Fruit fly (Drosophila melanogaster) whole organism, embryonic: ENCODE measurements around the gene Nprl3.

Experiments used
- Atf-2 ChIP-seq: fragments of 200-800 bp; sonication (Bioruptor generic); optimal IDR thresholded peaks from 2 replicates; lab custom pipeline; 2016; ENCODE audit warnings: missing biosample characterization, missing genetic modification characterization
- Blimp-1 ChIP-seq: fragments of 200-800 bp; sonication (Bioruptor generic); optimal IDR thresholded peaks from 3 replicates; lab custom pipeline; 2018; ENCODE audit warnings: missing biosample characterization, missing genetic modification characterization, mild to moderate bottlenecking, moderate library complexity, missing genetic modification reagents
- CG10565 ChIP-seq: fragments of 200-800 bp; sonication (Bioruptor generic); optimal IDR thresholded peaks from 3 replicates; lab custom pipeline; 2016; ENCODE audit warnings: missing biosample characterization, mild to moderate bottlenecking, missing genetic modification characterization
- CG11504 ChIP-seq: fragments of 200-800 bp; sonication (Bioruptor generic); optimal IDR thresholded peaks from 3 replicates; lab custom pipeline; 2019; ENCODE audit warnings: missing biosample characterization, mild to moderate bottlenecking, missing genetic modification characterization, moderate library complexity
- CG11695 ChIP-seq: fragments of 200-800 bp; sonication (Bioruptor generic); IDR thresholded peaks from 3 replicates; pipeline ENCODE4 v1.3.6; 2022; ENCODE audit warnings: missing biosample characterization, missing genetic modification characterization
- CG12659 ChIP-seq: fragments of 200-800 bp; sonication (Bioruptor generic); optimal IDR thresholded peaks from 3 replicates; lab custom pipeline; 2017; ENCODE audit warnings: mild to moderate bottlenecking, missing biosample characterization, missing genetic modification reagents, missing genetic modification characterization
- CG13287 ChIP-seq: fragments of 200-800 bp; sonication (Bioruptor generic); IDR thresholded peaks from 2 replicates; pipeline ENCODE4 v1.3.6; 2022; ENCODE audit warnings: missing biosample characterization, missing genetic modification characterization; ENCODE audit not compliant: partially characterized antibody
- CG14710 ChIP-seq: fragments of 200-800 bp; sonication (Bioruptor generic); optimal IDR thresholded peaks from 3 replicates; lab custom pipeline; 2019; ENCODE audit warnings: missing biosample characterization, mild to moderate bottlenecking, missing genetic modification characterization, moderate library complexity
- CG15601 ChIP-seq: fragments of 200-800 bp; sonication (Bioruptor generic); optimal IDR thresholded peaks from 3 replicates; lab custom pipeline; 2019; ENCODE audit warnings: missing biosample characterization, mild to moderate bottlenecking, missing genetic modification characterization, moderate library complexity
- CG16779 ChIP-seq: fragments of 200-800 bp; sonication (Bioruptor generic); IDR thresholded peaks from 2 replicates; pipeline ENCODE4 v1.3.6; 2022; ENCODE audit warnings: missing biosample characterization, missing genetic modification characterization
- CG17359 ChIP-seq: fragments of 200-800 bp; sonication (Bioruptor generic); optimal IDR thresholded peaks from 3 replicates; lab custom pipeline; 2018; ENCODE audit warnings: missing biosample characterization, mild to moderate bottlenecking, missing genetic modification characterization, moderate library complexity
- CG18262 ChIP-seq: fragments of 200-800 bp; optimal IDR thresholded peaks from 3 replicates; lab custom pipeline; 2019; ENCODE audit warnings: missing biosample characterization, mild to moderate bottlenecking, missing genetic modification characterization, moderate library complexity
- CG34376 ChIP-seq: fragments of 200-800 bp; sonication (Bioruptor generic); optimal IDR thresholded peaks from 2 replicates; lab custom pipeline; 2018; ENCODE audit warnings: missing biosample characterization, mild to moderate bottlenecking, missing genetic modification characterization
- CG3995 ChIP-seq: fragments of 200-800 bp; sonication (Bioruptor generic); optimal IDR thresholded peaks from 3 replicates; lab custom pipeline; 2016; ENCODE audit warnings: missing biosample characterization, missing genetic modification characterization
- CG4360 ChIP-seq: fragments of 200-800 bp; sonication (Bioruptor generic); IDR thresholded peaks from 2 replicates; pipeline ENCODE4 v1.3.6; 2022; ENCODE audit warnings: missing biosample characterization, missing genetic modification characterization
- CG4424 ChIP-seq: fragments of 200-800 bp; sonication (Bioruptor generic); optimal IDR thresholded peaks from 3 replicates; lab custom pipeline; 2016; ENCODE audit warnings: missing biosample characterization, missing genetic modification characterization
- Dfd ChIP-seq, 2 experiments: fragments of >200 bp; optimal IDR thresholded peaks; 2 replicates each; lab custom pipeline; 2017; ENCODE audit warnings: missing biosample characterization in 2 of 2, missing genetic modification characterization in 2 of 2
- Med ChIP-seq: fragments of 200-800 bp; sonication (Bioruptor generic); peaks from one replicate; lab custom pipeline; 2016; ENCODE audit warnings: missing biosample characterization, missing genetic modification characterization, mild to moderate bottlenecking, inconsistent platforms, moderate library complexity
- Nf-YA ChIP-seq: fragments of 200-800 bp; sonication (Bioruptor generic); IDR thresholded peaks from 2 replicates; pipeline ENCODE4 v1.3.6; 2022; ENCODE audit warnings: missing biosample characterization, missing genetic modification characterization
- Sox100B ChIP-seq: fragments of 200-800 bp; sonication (Bioruptor generic); optimal IDR thresholded peaks from 3 replicates; lab custom pipeline; 2018; ENCODE audit warnings: missing biosample characterization, mild to moderate bottlenecking, missing genetic modification characterization
- Spps ChIP-seq: fragments of 200-800 bp; sonication (Bioruptor generic); optimal IDR thresholded peaks from 2 replicates; lab custom pipeline; 2018; ENCODE audit warnings: missing biosample characterization, mild to moderate bottlenecking, missing genetic modification characterization
- Sry-β ChIP-seq: fragments of 200-800 bp; sonication (Bioruptor generic); optimal IDR thresholded peaks from 2 replicates; lab custom pipeline; 2018; ENCODE audit warnings: missing biosample characterization, mild to moderate bottlenecking, missing genetic modification characterization, moderate library complexity
- Sry-δ ChIP-seq: fragments of 200-800 bp; sonication (Bioruptor generic); optimal IDR thresholded peaks from 2 replicates; lab custom pipeline; 2016; ENCODE audit warnings: missing biosample characterization, missing genetic modification characterization
- Usf ChIP-seq: fragments of 200-800 bp; sonication (Bioruptor generic); optimal IDR thresholded peaks from 2 replicates; lab custom pipeline; 2017; ENCODE audit warnings: missing genotype, missing biosample characterization, missing genetic modification characterization
- Xbp1 ChIP-seq: fragments of 200-800 bp; sonication (Bioruptor generic); optimal IDR thresholded peaks from 3 replicates; lab custom pipeline; 2016; ENCODE audit warnings: missing biosample characterization, mild to moderate bottlenecking, missing genetic modification characterization
- bigmax ChIP-seq: fragments of 200-800 bp; sonication (Bioruptor generic); optimal IDR thresholded peaks from 2 replicates; lab custom pipeline; 2018; ENCODE audit warnings: missing biosample characterization, mild to moderate bottlenecking, missing genetic modification characterization
- cg ChIP-seq: fragments of 200-800 bp; sonication (Bioruptor generic); optimal IDR thresholded peaks from 3 replicates; lab custom pipeline; 2019; ENCODE audit warnings: missing biosample characterization, mild to moderate bottlenecking, missing genetic modification characterization, moderate library complexity
- emc ChIP-seq: fragments of 200-800 bp; sonication (Bioruptor generic); optimal IDR thresholded peaks from 2 replicates; lab custom pipeline; 2016; ENCODE audit warnings: missing biosample characterization, missing genetic modification characterization
- ewg ChIP-seq: fragments of 200-800 bp; sonication (Bioruptor generic); optimal IDR thresholded peaks from 3 replicates; lab custom pipeline; 2017; ENCODE audit warnings: mild to moderate bottlenecking, missing biosample characterization, missing genetic modification reagents, missing genetic modification characterization
- fd102C ChIP-seq: fragments of 200-800 bp; sonication (Bioruptor generic); optimal IDR thresholded peaks from 2 replicates; lab custom pipeline; 2018; ENCODE audit warnings: missing biosample characterization, mild to moderate bottlenecking, missing genetic modification characterization, moderate library complexity
- fu2 ChIP-seq: fragments of 200-800 bp; sonication (Bioruptor generic); optimal IDR thresholded peaks from 2 replicates; lab custom pipeline; 2016; ENCODE audit warnings: missing biosample characterization, missing genetic modification characterization
- gsb-n ChIP-seq: fragments of 200-800 bp; sonication (Bioruptor generic); optimal IDR thresholded peaks from 3 replicates; lab custom pipeline; 2018; ENCODE audit warnings: missing biosample characterization, mild to moderate bottlenecking, missing genetic modification characterization
- her ChIP-seq: fragments of 200-800 bp; sonication (Bioruptor generic); optimal IDR thresholded peaks from 2 replicates; lab custom pipeline; 2016; ENCODE audit warnings: missing biosample characterization, missing genetic modification characterization
- jigr1 ChIP-seq: fragments of 200-800 bp; sonication (Bioruptor generic); IDR thresholded peaks from 3 replicates; pipeline ENCODE4 v1.3.6; 2022; ENCODE audit warnings: missing biosample characterization, missing genetic modification characterization
- lov ChIP-seq, 2 experiments: fragments of 200-800 bp in 1 of 2; fragments of >200 bp in 1 of 2; sonication (Bioruptor generic) in 1 of 2; IDR thresholded peaks in 1 of 2; optimal IDR thresholded peaks in 1 of 2; 2 replicates in 1 of 2; 3 replicates in 1 of 2; pipeline versions ENCODE4 v1.3.6 to Lab custom; 2017 to 2022; ENCODE audit warnings: missing biosample characterization in 1 of 2, missing genetic modification characterization in 1 of 2
- mam ChIP-seq: fragments of 200-800 bp; sonication (Bioruptor generic); optimal IDR thresholded peaks from 3 replicates; lab custom pipeline; 2016; ENCODE audit warnings: missing biosample characterization, missing genetic modification characterization
- oc ChIP-seq: fragments of 200-800 bp; sonication (Bioruptor generic); optimal IDR thresholded peaks from 2 replicates; lab custom pipeline; 2018; ENCODE audit warnings: missing biosample characterization, mild to moderate bottlenecking, missing genetic modification characterization, moderate library complexity
- shn ChIP-seq: fragments of 200-800 bp; sonication (Bioruptor generic); optimal IDR thresholded peaks from 3 replicates; lab custom pipeline; 2016; ENCODE audit warnings: missing biosample characterization, missing genetic modification characterization
- so ChIP-seq: fragments of 200-800 bp; sonication (Bioruptor generic); IDR thresholded peaks from 3 replicates; pipeline ENCODE4 v1.3.6; 2022; ENCODE audit warnings: missing biosample characterization, missing genetic modification characterization
- tx ChIP-seq: fragments of 200-800 bp; sonication (Bioruptor generic); optimal IDR thresholded peaks from 2 replicates; lab custom pipeline; 2016; ENCODE audit warnings: missing biosample characterization, missing genetic modification characterization
- unc-4 ChIP-seq: fragments of 200-800 bp; sonication (Bioruptor generic); IDR thresholded peaks from 2 replicates; pipeline ENCODE4 v1.3.6; 2022; ENCODE audit warnings: missing biosample characterization, missing genetic modification characterization; ENCODE audit not compliant: partially characterized antibody
- wdn ChIP-seq: fragments of 200-800 bp; sonication (Bioruptor generic); IDR thresholded peaks from 2 replicates; pipeline ENCODE4 v1.3.6; 2022; ENCODE audit warnings: missing biosample characterization, missing genetic modification characterization

Gene Nprl3

DNA sequence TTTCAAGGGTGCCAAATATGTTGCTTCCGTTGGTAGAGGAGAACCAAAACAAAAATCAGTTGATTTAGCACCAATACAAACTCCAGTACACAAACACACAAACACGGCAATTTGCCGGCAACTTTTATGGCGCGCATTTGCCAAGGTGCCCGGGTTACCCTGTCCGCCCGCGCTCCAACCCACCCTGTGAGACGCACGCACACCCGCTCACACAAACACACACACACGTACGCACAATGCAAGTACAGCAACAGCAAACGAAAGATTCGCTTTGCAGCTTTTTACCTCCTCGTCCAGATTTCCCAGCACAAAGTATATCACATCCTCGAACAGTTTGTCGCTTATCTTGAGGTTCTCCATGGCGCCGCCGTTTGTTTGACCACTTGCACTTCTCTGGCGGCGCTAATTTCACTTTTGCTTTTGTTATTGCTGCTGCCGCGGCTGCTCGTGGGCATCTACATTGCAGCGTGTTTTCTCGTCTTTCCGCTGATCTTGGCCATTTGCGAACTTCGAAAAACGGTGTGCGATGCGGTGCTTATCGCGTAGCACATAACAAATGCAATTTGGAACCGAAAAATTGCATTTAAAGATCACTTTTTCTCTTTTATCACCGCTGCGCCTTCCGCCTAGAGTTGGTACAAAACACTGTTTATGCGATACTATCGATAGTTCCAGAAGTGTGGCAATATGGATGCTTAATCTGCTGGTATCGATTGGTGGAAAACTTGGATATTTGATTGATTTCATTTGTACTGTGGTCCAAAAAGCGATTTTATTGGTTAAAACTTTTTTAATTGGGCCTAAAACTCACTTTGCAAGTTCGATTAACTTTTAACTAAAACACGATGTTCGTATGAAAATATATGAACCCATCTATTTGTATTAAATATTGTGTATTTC is 27.1 kb upstream of the Nprl3 start, which contains the start of gene Ptip (continued):
- no peak for TF ChIP-seq Atf-2 (GFP tag; lab: Kevin White, UChicago)
- TF ChIP-seq wdn (GFP tag; lab: Robert Waterston, UW) = peak; percentile 57; the same call in 1 of the 2 replicates
- no peak for TF ChIP-seq oc (tag; lab: Kevin White, UChicago)
- no peak for TF ChIP-seq CG11504 (tag; lab: Kevin White, UChicago)
- no peak for TF ChIP-seq CG10565 (GFP tag; lab: Kevin White, UChicago)
- TF ChIP-seq lov (optimal IDR thresholded peaks at IDR 0.05; lab: Kevin White, UChicago) = no peak
- TF ChIP-seq lov (GFP tag; IDR thresholded peaks at IDR 0.05; lab: Robert Waterston, UW) = peak; percentile 63; the same call in 1 of the 3 replicates
- no peak for TF ChIP-seq CG4424 (GFP tag; lab: Kevin White, UChicago)
- TF ChIP-seq CG34376 (GFP tag; lab: Kevin White, UChicago) = peak; percentile 60
- no peak for TF ChIP-seq Sry-β (GFP tag; lab: Kevin White, UChicago)
- peak; percentile 52 for TF ChIP-seq CG12659 (GFP tag; lab: Kevin White, UChicago)
- TF ChIP-seq Spps = no peak
- no peak for TF ChIP-seq Sox100B (GFP tag; lab: Kevin White, UChicago)
- TF ChIP-seq shn (GFP tag; lab: Kevin White, UChicago) = peak; percentile 16
- peak; percentile 92 for TF ChIP-seq Med
- TF ChIP-seq, all 482 proteins: peak for 194

DNA sequence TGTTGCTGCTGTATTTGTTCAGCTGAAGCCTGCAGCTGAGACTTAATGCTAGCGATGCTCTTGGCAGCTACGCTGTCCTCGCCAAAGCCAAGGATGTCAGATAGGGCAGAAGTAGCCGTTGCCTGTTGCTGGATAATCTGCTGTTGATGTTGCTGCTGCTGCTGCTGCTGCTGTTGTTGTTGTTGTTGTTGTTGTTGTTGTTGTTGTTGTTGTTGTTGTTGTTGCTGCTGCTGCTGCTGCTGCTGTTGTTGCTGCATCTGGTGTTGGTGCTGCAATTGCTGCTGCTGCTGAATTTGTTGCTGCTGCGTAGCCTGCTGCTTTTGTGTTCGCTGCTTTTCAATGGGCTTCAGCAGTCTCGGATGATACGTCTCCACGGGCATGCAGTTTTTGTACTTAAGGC is 25.9 kb upstream of the Nprl3 start:
- peak; percentile 64 for TF ChIP-seq CG4360 (GFP tag; lab: Robert Waterston, UW)
- peak in 1 of 2 experiments; percentile 44 for TF ChIP-seq Dfd (GFP tag; optimal IDR thresholded peaks at IDR 0.05; lab: Kevin White, UChicago)
- TF ChIP-seq fd102C = no peak
- TF ChIP-seq, all 482 proteins: peak for 2

DNA sequence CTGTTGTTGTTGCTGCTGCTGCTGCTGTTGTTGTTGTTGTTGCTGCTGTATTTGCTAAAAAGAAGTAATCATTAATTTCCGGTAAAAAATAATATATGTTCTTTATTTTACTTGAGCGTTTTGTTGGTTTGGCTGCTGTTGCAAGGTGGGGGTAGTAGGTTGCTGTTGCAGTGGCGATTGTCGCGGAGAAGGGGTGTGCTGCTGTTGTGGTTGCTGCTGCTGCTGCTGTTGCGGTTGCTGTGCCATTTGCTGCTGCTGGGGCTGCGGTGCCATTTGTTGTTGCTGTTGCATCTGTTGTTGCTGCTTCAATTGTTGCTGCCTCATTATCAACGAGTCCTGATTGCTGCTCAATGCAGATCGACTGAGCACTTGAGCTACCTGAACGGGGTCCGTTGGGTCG is 24.1 kb upstream of the Nprl3 start:
- TF ChIP-seq bigmax (GFP tag; lab: Kevin White, UChicago) (no peak), CG3995 (no peak), CG4360 (GFP tag; lab: Robert Waterston, UW) (peak; percentile 37; the same call in 1 of the 2 replicates), Dfd (GFP tag; optimal IDR thresholded peaks at IDR 0.05; lab: Kevin White, UChicago) (peak in 1 of 2 experiments; percentile 77)

DNA sequence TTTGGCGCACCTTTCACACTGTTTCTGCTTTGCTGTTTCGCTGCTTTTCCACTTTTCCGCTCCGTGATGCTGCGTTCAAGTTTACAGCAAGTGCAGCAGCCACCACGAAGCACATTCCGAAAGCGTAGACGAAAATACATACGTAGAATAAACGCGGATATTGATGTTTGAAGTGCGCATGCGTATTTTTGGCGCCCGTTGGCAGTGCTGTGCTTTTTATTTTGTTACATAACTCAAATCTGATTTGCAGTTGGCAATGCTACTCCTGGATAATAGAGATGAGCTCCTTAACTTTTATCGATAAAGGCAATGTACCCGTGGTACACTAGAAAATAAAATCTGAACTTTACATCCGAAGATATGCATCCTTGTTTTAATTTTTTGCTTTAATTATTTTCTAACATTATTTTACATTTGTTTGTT is 5.0 kb upstream of the Nprl3 start:
- TF ChIP-seq unc-4 (GFP tag; lab: Robert Waterston, UW) (peak; percentile 25; the same call in 1 of the 2 replicates), CG15601 (tag; lab: Kevin White, UChicago) (no peak), emc (GFP tag; lab: Kevin White, UChicago) (no peak), cg (GFP tag; lab: Kevin White, UChicago) (peak; percentile 61), mam (GFP tag; lab: Kevin White, UChicago) (no peak), tx (GFP tag; lab: Kevin White, UChicago) (no peak), wdn (GFP tag; lab: Robert Waterston, UW) (no peak), Nf-YA (GFP tag; lab: Robert Waterston, UW) (no peak), ewg (GFP tag; lab: Kevin White, UChicago) (peak; percentile 94), her (no peak), CG17359 (tag; lab: Kevin White, UChicago) (peak; percentile 1), jigr1 (GFP tag; lab: Robert Waterston, UW) (no peak), CG14710 (peak; percentile 7), fu2 (GFP tag; lab: Kevin White, UChicago) (no peak), CG18262 (tag; lab: Kevin White, UChicago) (no peak), Blimp-1 (GFP tag; lab: Kevin White, UChicago) (no peak), Xbp1 (GFP tag; lab: Kevin White, UChicago) (no peak), CG13287 (GFP tag; lab: Robert Waterston, UW) (peak; percentile 53; the same call in 1 of the 2 replicates), gsb-n (no peak), CG16779 (no peak), so (GFP tag; lab: Robert Waterston, UW) (no peak), Sry-δ (GFP tag; lab: Kevin White, UChicago) (peak; percentile 73), CG11695 (GFP tag; lab: Robert Waterston, UW) (peak; percentile 39; the same call in 1 of the 3 replicates), Usf (GFP tag; lab: Kevin White, UChicago) (no peak)
